Fruit fly (Drosophila melanogaster) whole organism, embryonic: ENCODE data around the gene IRSp53.

Experiments used
- CrebB ChIP-seq: fragments of 200-800 bp; sonication (Bioruptor generic); optimal IDR thresholded peaks from 3 replicates; lab custom pipeline; 2018; ENCODE audit warnings: missing biosample characterization, mild to moderate bottlenecking, missing genetic modification characterization
- HmgD ChIP-seq: fragments of 200-800 bp; sonication (Bioruptor generic); optimal IDR thresholded peaks from 3 replicates; lab custom pipeline; 2016; ENCODE audit warnings: missing biosample characterization, missing genetic modification characterization
- sens ChIP-seq: fragments of 200-800 bp; sonication (Bioruptor generic); peaks from one replicate; lab custom pipeline; 2016; ENCODE audit warnings: missing biosample characterization, missing genetic modification characterization

- TF ChIP-seq sens (GFP tag; lab: Kevin White, UChicago) (no peak), CrebB (tag; lab: Kevin White, UChicago) (no peak), HmgD (GFP tag; lab: Kevin White, UChicago) (no peak)
Observed at dm6 chr3L:11145065-11145464, 9.2 kb downstream of the IRSp53 start.
